Worm (Caenorhabditis elegans) whole organism, L3 larva: ENCODE results near the gene W02B12.11.

ENCODE experiments used
- R02D3.7 ChIP-seq: fragments of 150-350 bp; optimal IDR thresholded peaks from 2 replicates; lab custom pipeline; 2014; ENCODE audit warnings: missing biosample characterization, missing genetic modification characterization
- ZK546.5 ChIP-seq: sonication (generic microtip); optimal IDR thresholded peaks from 2 replicates; lab custom pipeline; 2017; ENCODE audit warnings: missing biosample characterization, missing genetic modification characterization
- aly-2 ChIP-seq: fragments of 150-350 bp; optimal IDR thresholded peaks from 2 replicates; lab custom pipeline; 2014; ENCODE audit warnings: missing biosample characterization, missing genetic modification characterization
- ama-1 ChIP-seq: fragments of 150-350 bp; optimal IDR thresholded peaks from 2 replicates; lab custom pipeline; 2018
- ceh-28 ChIP-seq: fragments of 150-350 bp; optimal IDR thresholded peaks from 2 replicates; lab custom pipeline; 2014; ENCODE audit warnings: missing biosample characterization, missing genetic modification reagents, missing genetic modification characterization
- ceh-82 ChIP-seq: fragments of 150-350 bp; optimal IDR thresholded peaks from 2 replicates; lab custom pipeline; 2014; ENCODE audit warnings: missing biosample characterization, missing genetic modification characterization
- ceh-9 ChIP-seq: sonication (generic microtip); optimal IDR thresholded peaks from 2 replicates; lab custom pipeline; 2018; ENCODE audit warnings: missing biosample characterization, missing genetic modification characterization
- daf-12 ChIP-seq: fragments of 150-350 bp; optimal IDR thresholded peaks from 2 replicates; lab custom pipeline; 2014; ENCODE audit warnings: missing biosample characterization, missing genetic modification reagents, missing genetic modification characterization
- egl-27 ChIP-seq: sonication (generic microtip); optimal IDR thresholded peaks from 4 replicates; lab custom pipeline; 2017; ENCODE audit warnings: missing biosample characterization, missing genetic modification reagents, missing genetic modification characterization
- elt-2 ChIP-seq: sonication (generic microtip); optimal IDR thresholded peaks from 2 replicates; lab custom pipeline; 2016; ENCODE audit warnings: missing genetic modification reagents, mild to moderate bottlenecking, missing genetic modification characterization, missing compliant biosample characterization
- elt-3 ChIP-seq, 3 experiments: fragments of 150-350 bp in 1 of 3; sonication (generic microtip) in 2 of 3; optimal IDR thresholded peaks; 2 replicates in 2 of 3; 4 replicates in 1 of 3; lab custom pipeline; 2014 to 2017; ENCODE audit warnings: missing biosample characterization in 3 of 3, missing genetic modification characterization in 3 of 3
- fkh-2 ChIP-seq: fragments of 150-350 bp; optimal IDR thresholded peaks from 2 replicates; lab custom pipeline; 2014; ENCODE audit warnings: missing biosample characterization, missing genetic modification reagents, missing genetic modification characterization
- fos-1 ChIP-seq: fragments of 150-350 bp; optimal IDR thresholded peaks from 2 replicates; lab custom pipeline; 2014; ENCODE audit warnings: missing biosample characterization, missing genetic modification characterization
- hmg-11 ChIP-seq: sonication (generic microtip); optimal IDR thresholded peaks from 2 replicates; lab custom pipeline; 2016; ENCODE audit warnings: missing genetic modification characterization, missing compliant biosample characterization
- jun-1 ChIP-seq: fragments of 150-350 bp; optimal IDR thresholded peaks from 2 replicates; lab custom pipeline; 2014; ENCODE audit warnings: missing biosample characterization, missing genetic modification reagents, missing genetic modification characterization
- lin-39 ChIP-seq: fragments of 150-350 bp; optimal IDR thresholded peaks from 2 replicates; lab custom pipeline; 2018; ENCODE audit warnings: missing biosample characterization, missing genetic modification reagents, missing genetic modification characterization
- lsy-12 ChIP-seq: sonication (generic microtip); optimal IDR thresholded peaks from 2 replicates; lab custom pipeline; 2016; ENCODE audit warnings: mild to moderate bottlenecking, missing genetic modification characterization, missing compliant biosample characterization
- mdl-1 ChIP-seq: fragments of 150-350 bp; optimal IDR thresholded peaks from 2 replicates; lab custom pipeline; 2014; ENCODE audit warnings: missing biosample characterization, missing genetic modification characterization
- mml-1 ChIP-seq: fragments of 150-350 bp; sonication (generic microtip); optimal IDR thresholded peaks from 3 replicates; lab custom pipeline; 2014; ENCODE audit warnings: missing biosample characterization, missing genetic modification characterization
- nfya-1 ChIP-seq: sonication (generic microtip); optimal IDR thresholded peaks from 2 replicates; lab custom pipeline; 2017; ENCODE audit warnings: missing genetic modification characterization, mild to moderate bottlenecking, missing compliant biosample characterization, antibody characterized with exemption, moderate library complexity; ENCODE audit not compliant: insufficient read depth
- nhr-11 ChIP-seq: fragments of 150-350 bp; optimal IDR thresholded peaks from 2 replicates; lab custom pipeline; 2014; ENCODE audit warnings: missing biosample characterization, missing genetic modification characterization
- nhr-23 ChIP-seq: fragments of 150-350 bp; optimal IDR thresholded peaks from 2 replicates; lab custom pipeline; 2014; ENCODE audit warnings: missing biosample characterization, missing genetic modification reagents, missing genetic modification characterization
- nhr-237 ChIP-seq: fragments of 150-350 bp; optimal IDR thresholded peaks from 2 replicates; lab custom pipeline; 2014; ENCODE audit warnings: missing biosample characterization, missing genetic modification characterization
- nhr-28 ChIP-seq: fragments of 150-350 bp; optimal IDR thresholded peaks from 2 replicates; lab custom pipeline; 2014; ENCODE audit warnings: missing biosample characterization, missing genetic modification characterization
- nhr-43 ChIP-seq: sonication (generic microtip); optimal IDR thresholded peaks from 2 replicates; lab custom pipeline; 2016; ENCODE audit warnings: mild to moderate bottlenecking, missing genetic modification characterization, missing compliant biosample characterization; ENCODE audit not compliant: poor library complexity, severe bottlenecking
- nhr-67 ChIP-seq: fragments of 150-350 bp; optimal IDR thresholded peaks from 2 replicates; lab custom pipeline; 2014; ENCODE audit warnings: missing biosample characterization, missing genetic modification characterization
- nhr-76 ChIP-seq: fragments of 150-350 bp; sonication (generic microtip); optimal IDR thresholded peaks from 5 replicates; lab custom pipeline; 2014; ENCODE audit warnings: missing biosample characterization, missing genetic modification characterization
- nhr-77 ChIP-seq: fragments of 150-350 bp; optimal IDR thresholded peaks from 2 replicates; lab custom pipeline; 2014; ENCODE audit warnings: missing biosample characterization, missing genetic modification characterization
- pha-4 ChIP-seq: fragments of 150-350 bp; optimal IDR thresholded peaks from 2 replicates; lab custom pipeline; 2014; ENCODE audit warnings: missing biosample characterization, missing genetic modification reagents, missing genetic modification characterization
- pqm-1 ChIP-seq: fragments of 150-350 bp; optimal IDR thresholded peaks from 2 replicates; lab custom pipeline; 2017; ENCODE audit warnings: missing biosample characterization, missing genetic modification characterization, inconsistent platforms
- sea-2 ChIP-seq: fragments of 150-350 bp; sonication (generic microtip); optimal IDR thresholded peaks from 4 replicates; lab custom pipeline; 2014; ENCODE audit warnings: missing biosample characterization, missing genetic modification reagents, missing genetic modification characterization
- skn-1 ChIP-seq: fragments of 150-350 bp; optimal IDR thresholded peaks from 2 replicates; lab custom pipeline; 2014; ENCODE audit warnings: missing biosample characterization, missing genetic modification characterization
- snpc-4 ChIP-seq: fragments of 150-350 bp; optimal IDR thresholded peaks from 2 replicates; lab custom pipeline; 2014; ENCODE audit warnings: missing biosample characterization, missing genetic modification characterization
- tbx-2 ChIP-seq: sonication (generic microtip); optimal IDR thresholded peaks from 2 replicates; lab custom pipeline; 2016; ENCODE audit warnings: mild to moderate bottlenecking, missing genetic modification characterization, missing compliant biosample characterization
- unc-62 ChIP-seq: fragments of 150-350 bp; sonication (generic microtip); optimal IDR thresholded peaks from 4 replicates; lab custom pipeline; 2014; ENCODE audit warnings: missing biosample characterization, missing genetic modification reagents, missing genetic modification characterization
- zag-1 ChIP-seq: fragments of 150-350 bp; optimal IDR thresholded peaks from 2 replicates; lab custom pipeline; 2014; ENCODE audit warnings: missing biosample characterization, missing genetic modification characterization

W02B12.11 gene

DNA sequence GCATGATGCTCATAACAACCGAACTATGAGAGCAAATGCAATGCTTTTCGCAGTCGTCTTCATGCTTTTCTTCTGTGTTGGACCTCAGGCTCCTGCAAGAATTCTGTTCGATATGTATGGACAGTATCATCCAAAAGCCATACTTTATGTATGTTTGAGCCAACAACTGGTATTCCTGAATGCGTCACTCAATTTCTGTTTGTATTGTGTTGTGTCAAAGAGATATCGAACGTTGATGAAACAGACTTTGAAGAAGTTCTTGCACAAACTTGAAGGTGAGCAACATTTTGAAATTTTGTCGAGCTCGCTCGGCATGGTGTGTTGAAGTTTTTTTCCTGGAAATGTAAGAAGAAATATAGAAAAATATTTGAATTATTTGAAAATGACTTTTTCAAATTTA is 39.3 kb downstream of the W02B12.11 start:
- TF ChIP-seq ama-1 (lab: Kevin White, UChicago), result no peak
- no peak for TF ChIP-seq nfya-1 (tag; lab: Kevin White, UChicago)
- no peak for TF ChIP-seq snpc-4 (tag; lab: Kevin White, UChicago)
- no peak for TF ChIP-seq nhr-23
- no peak for TF ChIP-seq mdl-1 (tag; lab: Kevin White, UChicago)
- no peak for TF ChIP-seq ZK546.5 (tag; lab: Kevin White, UChicago)
- TF ChIP-seq nhr-67 (tag; lab: Kevin White, UChicago), result no peak
- no peak for TF ChIP-seq ceh-9 (tag; lab: Kevin White, UChicago)
- TF ChIP-seq nhr-28 (tag; lab: Kevin White, UChicago), result no peak
- TF ChIP-seq pha-4 (tag; lab: Kevin White, UChicago), result no peak
- TF ChIP-seq tbx-2 (tag; lab: Kevin White, UChicago), result no peak
- no peak for TF ChIP-seq unc-62 (GFP tag; lab: Kevin White, UChicago)
- TF ChIP-seq pqm-1, result no peak
- no peak for TF ChIP-seq egl-27 (tag; lab: Kevin White, UChicago)
- TF ChIP-seq R02D3.7 (tag; lab: Kevin White, UChicago), result no peak
- no peak for TF ChIP-seq elt-2 (tag; lab: Kevin White, UChicago)
- no peak for TF ChIP-seq elt-3 (tag; optimal IDR thresholded peaks at IDR 0.05; lab: Kevin White, UChicago)
- no peak for TF ChIP-seq sea-2 (GFP tag; lab: Kevin White, UChicago)

DNA sequence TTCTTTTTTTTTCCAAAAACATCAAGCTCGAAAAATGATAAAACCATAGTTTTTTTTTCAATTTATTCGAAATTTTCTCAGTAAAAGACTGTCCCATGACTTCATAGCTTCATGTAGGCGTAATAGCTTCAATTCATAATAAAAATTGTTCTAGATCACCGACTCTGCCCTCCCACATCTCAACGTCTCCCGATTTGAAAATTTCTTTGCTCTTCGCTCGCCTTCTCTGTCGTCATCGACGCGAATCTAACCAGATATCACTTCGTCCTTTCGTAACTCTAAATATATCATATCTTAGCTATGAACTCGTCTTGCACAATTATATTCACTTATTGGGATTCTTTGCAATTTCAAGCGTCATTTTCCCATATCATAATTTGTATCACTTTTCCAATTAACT is 41.1 kb downstream of the W02B12.11 start, which contains the start of gene srh-44:
TSS of gene srh-44 (plus strand) at position 301 of the 400 bp plus-strand sequence.
- TF ChIP-seq ceh-82 (no peak), unc-62 (GFP tag; lab: Kevin White, UChicago) (no peak), egl-27 (tag; lab: Kevin White, UChicago) (no peak), ceh-9 (tag; lab: Kevin White, UChicago) (no peak), elt-3 (tag; optimal IDR thresholded peaks at IDR 0.05; lab: Kevin White, UChicago) (no peak), fos-1 (tag; lab: Kevin White, UChicago) (no peak), tbx-2 (tag; lab: Kevin White, UChicago) (no peak), mdl-1 (tag; lab: Kevin White, UChicago) (no peak), nfya-1 (tag; lab: Kevin White, UChicago) (no peak), mml-1 (tag; lab: Kevin White, UChicago) (no peak), nhr-11 (tag; lab: Kevin White, UChicago) (no peak), pqm-1 (no peak)

DNA sequence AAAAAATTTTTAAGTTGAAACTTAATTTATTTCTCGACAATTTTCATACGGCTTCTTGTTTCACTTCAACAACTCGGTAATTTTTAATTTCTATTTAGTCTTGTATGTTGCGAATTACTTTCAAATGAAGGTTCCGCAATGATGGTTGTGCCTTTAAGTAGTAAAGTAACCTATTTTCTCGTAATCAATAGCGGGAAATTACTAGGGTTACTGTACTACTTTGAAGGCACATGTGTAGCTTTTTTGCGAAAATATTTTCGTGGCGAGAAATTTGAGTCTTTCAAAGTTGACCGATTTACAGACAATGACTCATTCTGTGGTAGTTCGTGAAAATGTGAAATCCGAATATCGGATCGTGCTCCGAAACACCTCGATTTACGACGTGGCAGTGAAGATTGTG is 44.5 kb downstream of the W02B12.11 start, which contains the start of gene B0334.10:
TSS of gene B0334.10 (plus strand) at position 301 of the 400 bp plus-strand sequence.
- TF ChIP-seq nhr-237 (tag; lab: Kevin White, UChicago) (no peak), fkh-2 (no peak), hmg-11 (tag; lab: Kevin White, UChicago) (no peak), nhr-76 (tag; lab: Kevin White, UChicago) (no peak), daf-12 (no peak), nhr-43 (tag; lab: Kevin White, UChicago) (no peak), nhr-23 (no peak), fos-1 (tag; lab: Kevin White, UChicago) (no peak), snpc-4 (tag; lab: Kevin White, UChicago) (no peak), jun-1 (no peak), ama-1 (lab: Kevin White, UChicago) (no peak), zag-1 (tag; lab: Kevin White, UChicago) (no peak), nhr-11 (tag; lab: Kevin White, UChicago) (no peak), elt-2 (tag; lab: Kevin White, UChicago) (no peak), mml-1 (tag; lab: Kevin White, UChicago) (no peak), R02D3.7 (tag; lab: Kevin White, UChicago) (no peak), nhr-77 (tag; lab: Kevin White, UChicago) (no peak), lin-39 (tag; lab: Kevin White, UChicago) (no peak)

DNA sequence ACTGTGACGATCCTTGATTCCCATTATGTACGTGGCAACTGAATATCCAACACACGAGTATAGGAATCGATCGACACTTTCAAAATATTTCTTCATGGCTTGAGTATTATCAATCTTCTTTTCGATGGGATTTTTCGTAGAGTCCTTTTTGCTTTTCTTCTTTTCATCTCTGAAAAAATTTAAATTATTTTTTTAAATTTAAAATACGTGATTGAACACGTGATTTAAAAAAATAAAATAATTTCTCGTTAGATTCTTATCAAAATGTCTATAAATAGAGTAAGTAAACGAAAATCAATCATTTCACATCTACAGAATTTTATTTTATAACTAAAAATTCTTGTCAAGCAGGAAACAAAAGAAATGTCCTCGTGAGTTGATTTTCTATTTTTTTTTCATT is 47.6 kb downstream of the W02B12.11 start, which contains the start of gene Y62F5A.10:
TSS of gene Y62F5A.10 (plus strand) at position 301 of the 400 bp plus-strand sequence.
- TF ChIP-seq skn-1 (tag; lab: Kevin White, UChicago) (no peak), nhr-28 (tag; lab: Kevin White, UChicago) (no peak), aly-2 (no peak), jun-1 (no peak), lsy-12 (tag; lab: Kevin White, UChicago) (no peak), ceh-28 (no peak), pqm-1 (no peak), mml-1 (tag; lab: Kevin White, UChicago) (no peak), nhr-67 (tag; lab: Kevin White, UChicago) (no peak), ama-1 (lab: Kevin White, UChicago) (no peak), nhr-237 (tag; lab: Kevin White, UChicago) (no peak), lin-39 (tag; lab: Kevin White, UChicago) (no peak)
- TF ChIP-seq, all 47 proteins: peak for 0
